Worm (Caenorhabditis elegans): Measurements from ENCODE around the gene srh-212.
"Not testable (repeated sequence)": the region's sequence is repeated elsewhere in the genome, so short reads cannot be mapped to it uniquely, and the experiment has no call there.

srh-212 gene

DNA sequence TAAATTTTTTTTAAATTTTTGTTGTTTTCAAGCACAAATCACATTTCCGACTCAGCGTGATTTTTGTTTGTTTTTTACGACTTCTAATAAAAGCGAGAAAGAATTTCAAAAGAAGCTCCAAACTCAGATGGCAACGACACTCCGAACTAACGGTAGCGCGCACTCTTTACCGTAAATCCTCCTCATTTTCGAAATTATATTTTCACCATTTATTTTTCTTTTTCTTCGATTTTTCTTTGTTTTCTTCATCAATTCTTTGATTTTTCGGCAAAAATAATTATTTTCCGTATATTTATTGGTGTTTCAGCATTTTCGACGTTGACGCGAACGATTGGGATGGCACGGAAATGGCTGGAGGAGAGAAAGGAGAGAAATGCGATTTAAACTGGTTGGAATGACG, 38.2 kb downstream of the srh-212 start, which contains the start of gene T24A6.1:
Gene T24A6.1, plus strand, starts transcription at position 301 of the 400 bp plus-strand sequence.
- not testable (repeated sequence) for TF ChIP-seq nhr-21 (tag; optimal IDR thresholded peaks at IDR 0.05); ztf-1 (GFP tag; conservative IDR thresholded peaks at IDR 0.05); ceh-16 (tag; optimal IDR thresholded peaks at IDR 0.05)

- no peak for TF ChIP-seq fos-1 (tag; optimal IDR thresholded peaks at IDR 0.05)
- no peak for TF ChIP-seq nhr-12 (tag; optimal IDR thresholded peaks at IDR 0.05)
- no peak for TF ChIP-seq ztf-4 (tag; optimal IDR thresholded peaks at IDR 0.05)
- TF ChIP-seq R02D3.7 (tag; optimal IDR thresholded peaks at IDR 0.05), result no peak
- TF ChIP-seq nhr-25 (tag; optimal IDR thresholded peaks at IDR 0.05), result no peak
- TF ChIP-seq ceh-16 (tag; optimal IDR thresholded peaks at IDR 0.05), result no peak
- no peak for TF ChIP-seq nhr-237 (tag; optimal IDR thresholded peaks at IDR 0.05)
- TF ChIP-seq egl-27 (tag; optimal IDR thresholded peaks at IDR 0.05), result no peak
- TF ChIP-seq dmd-4 (tag; optimal IDR thresholded peaks at IDR 0.05), result no peak
Measured at ce11 chrV:3557422-3557821, 39.5 kb downstream of the srh-212 start, which contains the start of gene grl-31. Gene grl-31 (minus strand): TSS chrV:3557778.

DNA sequence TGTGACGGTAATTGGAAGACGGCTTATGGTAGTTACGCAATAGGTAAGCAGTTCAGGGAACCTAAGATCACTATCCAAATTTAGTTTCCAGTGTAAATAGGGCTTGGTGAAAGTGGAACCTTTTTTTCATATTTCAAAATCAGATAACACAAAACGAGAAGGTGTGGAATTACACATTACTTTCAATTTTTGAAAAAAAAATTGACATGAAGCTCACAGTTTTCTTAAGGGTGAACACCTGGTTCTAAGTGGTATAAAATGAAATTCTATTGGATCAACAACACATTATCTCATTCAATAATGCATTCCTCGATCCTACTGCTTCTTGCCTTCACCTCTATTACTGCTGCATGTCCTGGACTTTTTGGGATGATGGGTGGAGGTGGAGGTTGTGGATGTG, 41.0 kb downstream of the srh-212 start, which contains the start of gene grl-30:
Gene grl-30, plus strand, starts transcription at position 301 of the 400 bp plus-strand sequence.
- TF ChIP-seq skn-1 (tag; optimal IDR thresholded peaks at IDR 0.05) (no peak), ztf-11 (tag; optimal IDR thresholded peaks at IDR 0.05) (no peak), dmd-4 (tag; optimal IDR thresholded peaks at IDR 0.05) (no peak), blmp-1 (tag; optimal IDR thresholded peaks at IDR 0.05; ENCODE audit: insufficient read depth) (no peak), lin-13 (GFP tag; optimal IDR thresholded peaks at IDR 0.05) (no peak), nhr-12 (tag; optimal IDR thresholded peaks at IDR 0.05) (no peak), nhr-10 (tag; optimal IDR thresholded peaks at IDR 0.05) (no peak), snpc-4 (tag; optimal IDR thresholded peaks at IDR 0.05) (no peak), mbf-1 (tag; optimal IDR thresholded peaks at IDR 0.05) (no peak), alr-1 (tag; optimal IDR thresholded peaks at IDR 0.05) (no peak), nhr-23 (tag; optimal IDR thresholded peaks at IDR 0.05) (no peak)

DNA sequence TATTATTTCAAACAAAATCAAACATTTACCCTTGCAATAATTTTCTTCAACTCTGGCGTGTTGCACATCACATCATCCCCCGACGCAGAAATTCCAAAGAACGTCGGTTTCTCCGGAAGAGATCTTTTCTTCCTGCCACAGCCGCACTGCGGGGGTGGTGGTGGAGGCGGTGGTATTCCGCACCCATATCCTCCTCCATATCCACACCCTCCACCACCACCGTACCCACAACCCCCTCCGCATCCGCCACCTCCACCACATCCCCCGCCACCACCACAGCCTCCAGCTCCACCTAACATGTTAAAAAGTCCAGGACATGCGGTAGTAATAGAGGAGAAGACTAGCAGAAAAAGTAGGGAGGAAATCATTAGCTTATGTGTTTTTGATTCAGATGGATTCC, 42.1 kb downstream of the srh-212 start, which contains the start of gene grl-29:
Gene grl-29, minus strand, starts transcription at position 368 of the 400 bp plus-strand sequence.
- TF ChIP-seq fos-1 (tag; optimal IDR thresholded peaks at IDR 0.05), result no peak
- TF ChIP-seq sma-3 (GFP tag; optimal IDR thresholded peaks at IDR 0.05), result no peak
- TF ChIP-seq elt-1 (tag; optimal IDR thresholded peaks at IDR 0.05), result no peak
- TF ChIP-seq lin-39 (tag; optimal IDR thresholded peaks at IDR 0.05), result no peak
- no peak for TF ChIP-seq skn-1 (tag; optimal IDR thresholded peaks at IDR 0.05)
- no peak for TF ChIP-seq nhr-25 (tag; optimal IDR thresholded peaks at IDR 0.05)
- no peak for TF ChIP-seq crh-2 (tag; optimal IDR thresholded peaks at IDR 0.05)
- no peak for TF ChIP-seq ZK546.5 (tag; optimal IDR thresholded peaks at IDR 0.05)
- TF ChIP-seq egl-27 (tag; optimal IDR thresholded peaks at IDR 0.05), result no peak
- no peak for TF ChIP-seq nhr-21 (tag; optimal IDR thresholded peaks at IDR 0.05)
- TF ChIP-seq unc-55 (GFP tag; optimal IDR thresholded peaks at IDR 0.05), result no peak
- no peak for TF ChIP-seq sem-4 (tag; optimal IDR thresholded peaks at IDR 0.05)

ce11 chrV:3552740-3553469, 44.0 kb downstream of the srh-212 start, which contains the start of gene T24A6.20:
Gene T24A6.20 (plus strand): TSS chrV:3553134.
- TF ChIP-seq nhr-10 (tag; optimal IDR thresholded peaks at IDR 0.05) (no peak), sma-3 (GFP tag; optimal IDR thresholded peaks at IDR 0.05) (no peak), lin-11 (tag; optimal IDR thresholded peaks at IDR 0.05) (no peak), ama-1 (optimal IDR thresholded peaks at IDR 0.05) (no peak), nhr-11 (tag; optimal IDR thresholded peaks at IDR 0.05) (no peak), ztf-11 (tag; optimal IDR thresholded peaks at IDR 0.05) (no peak), fos-1 (tag; optimal IDR thresholded peaks at IDR 0.05) (no peak), zag-1 (tag; optimal IDR thresholded peaks at IDR 0.05) (no peak), nhr-237 (tag; optimal IDR thresholded peaks at IDR 0.05) (no peak), nhr-6 (tag; optimal IDR thresholded peaks at IDR 0.05) (no peak), lsy-2 (tag; optimal IDR thresholded peaks at IDR 0.05) (no peak), gmeb-1 (tag; optimal IDR thresholded peaks at IDR 0.05) (no peak), F13H6.1 (tag; optimal IDR thresholded peaks at IDR 0.05) (no peak), ztf-1 (GFP tag; conservative IDR thresholded peaks at IDR 0.05) (no peak), ceh-16 (tag; optimal IDR thresholded peaks at IDR 0.05) (no peak)

Measured in whole organism, L2 larva.